Fruit fly (Drosophila melanogaster): Measurements from ENCODE around the gene KLHL18.
"Not testable (repeated sequence)": the region's sequence is repeated elsewhere in the genome, so short reads cannot be mapped to it uniquely, and the experiment has no call there.

DNA sequence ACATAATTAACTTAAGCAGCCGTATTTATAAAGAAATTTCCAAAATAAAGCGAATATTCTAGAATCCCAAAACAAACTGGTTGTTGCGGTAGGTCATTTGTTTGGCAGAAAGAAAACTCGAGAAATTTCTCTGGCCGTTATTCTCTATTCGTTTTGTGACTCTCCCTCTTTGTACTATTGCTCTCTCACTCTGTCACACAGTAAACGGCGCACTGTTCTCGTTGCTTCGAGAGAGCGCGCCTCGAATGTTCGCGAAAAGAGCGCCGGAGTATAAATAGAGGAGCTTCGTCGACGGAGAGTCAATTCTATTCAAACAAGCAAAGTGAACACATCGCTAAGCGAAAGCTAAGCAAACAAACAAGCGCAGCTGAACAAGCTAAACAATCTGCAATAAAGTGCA is 52.0 kb downstream of the KLHL18 start, which contains the start of gene Hsp70Ab:
- TF ChIP-seq CG11695 (GFP tag; IDR thresholded peaks at IDR 0.05); chn (GFP tag; optimal IDR thresholded peaks at IDR 0.05); CG2875 (GFP tag; optimal IDR thresholded peaks at IDR 0.05); CG9727 (GFP tag; optimal IDR thresholded peaks at IDR 0.05); vfl (GFP tag; optimal IDR thresholded peaks at IDR 0.05); ham (GFP tag; IDR thresholded peaks at IDR 0.05); CG18619 (GFP tag; optimal IDR thresholded peaks at IDR 0.05); NfI (GFP tag; optimal IDR thresholded peaks at IDR 0.05); CG10209 (GFP tag; optimal IDR thresholded peaks at IDR 0.05); CG6854 (GFP tag; optimal IDR thresholded peaks at IDR 0.05); lilli (GFP tag; optimal IDR thresholded peaks at IDR 0.05); Sry-δ (GFP tag; optimal IDR thresholded peaks at IDR 0.05); CG6654 (GFP tag; optimal IDR thresholded peaks at IDR 0.05); CG4282 (GFP tag; optimal IDR thresholded peaks at IDR 0.05): not testable (repeated sequence)
